Worm (Caenorhabditis elegans) whole organism, early embryonic: ENCODE results near the gene srg-57.

ENCODE experiments used
- B0310.2 ChIP-seq: sonication (generic microtip); optimal IDR thresholded peaks from 2 replicates; lab custom pipeline; 2016; ENCODE audit warnings: mild to moderate bottlenecking, missing genetic modification characterization, missing compliant biosample characterization
- F13C5.2 ChIP-seq: sonication (generic microtip); optimal IDR thresholded peaks from 2 replicates; lab custom pipeline; 2017; ENCODE audit warnings: mild to moderate bottlenecking, missing genetic modification characterization, inconsistent platforms, missing compliant biosample characterization
- ama-1 ChIP-seq: fragments of 150-350 bp; optimal IDR thresholded peaks from 2 replicates; lab custom pipeline; 2014
- ceh-13 ChIP-seq: fragments of 200-800 bp; sonication (Bioruptor generic); optimal IDR thresholded peaks from 2 replicates; lab custom pipeline; 2018; ENCODE audit warnings: mild to moderate bottlenecking, missing genetic modification characterization, missing compliant biosample characterization
- ets-7 ChIP-seq: sonication (generic microtip); optimal IDR thresholded peaks from 2 replicates; lab custom pipeline; 2016; ENCODE audit warnings: missing genotype, missing genetic modification characterization, missing compliant biosample characterization
- flt-1 ChIP-seq: fragments of 200-800 bp; sonication (Bioruptor generic); IDR thresholded peaks from 2 replicates; pipeline ENCODE4 v1.3.6; 2022; ENCODE audit warnings: missing genetic modification characterization, missing compliant biosample characterization
- hmg-4 ChIP-seq: fragments of 200-800 bp; sonication (Bioruptor generic); optimal IDR thresholded peaks from 2 replicates; lab custom pipeline; 2018; ENCODE audit warnings: mild to moderate bottlenecking, missing genetic modification characterization, missing compliant biosample characterization
- hnd-1 ChIP-seq: sonication (generic microtip); optimal IDR thresholded peaks from 2 replicates; lab custom pipeline; 2016; ENCODE audit warnings: missing genetic modification characterization, missing compliant biosample characterization
- pes-1 ChIP-seq: fragments of 200-800 bp; sonication (Bioruptor generic); IDR thresholded peaks from 2 replicates; pipeline ENCODE4 v1.3.6; 2022; ENCODE audit warnings: missing genetic modification reagents, missing genetic modification characterization, missing compliant biosample characterization
- sea-1 ChIP-seq: fragments of 200-800 bp; sonication (Bioruptor generic); conservative IDR thresholded peaks from 2 replicates; pipeline ENCODE4 v1.3.6; 2022; ENCODE audit warnings: missing genetic modification characterization, missing compliant biosample characterization
- tbx-37 ChIP-seq: fragments of 200-800 bp; sonication (Bioruptor generic); conservative IDR thresholded peaks from 2 replicates; pipeline ENCODE4 v1.3.6; 2022; ENCODE audit warnings: missing genetic modification reagents, missing genetic modification characterization, missing compliant biosample characterization

ce11 chrV:2695935-2696334 is 38.3 kb downstream of the srg-57 start, which contains the start of gene Y45G12B.3:
- no peak for TF ChIP-seq B0310.2 (tag; lab: Kevin White, UChicago)
- TF ChIP-seq flt-1 (GFP tag; lab: Robert Waterston, UW), result no peak
- no peak for TF ChIP-seq ama-1 (lab: Kevin White, UChicago)
- no peak for TF ChIP-seq ets-7
- no peak for TF ChIP-seq tbx-37 (GFP tag; lab: Robert Waterston, UW)
- no peak for TF ChIP-seq pes-1 (GFP tag; lab: Robert Waterston, UW)
- no peak for TF ChIP-seq F13C5.2
- no peak for TF ChIP-seq hnd-1 (tag; lab: Kevin White, UChicago)
- no peak for TF ChIP-seq sea-1 (GFP tag; lab: Robert Waterston, UW)
- no peak for TF ChIP-seq hmg-4 (GFP tag; lab: Kevin White, UChicago)
- no peak for TF ChIP-seq ceh-13 (GFP tag; lab: Kevin White, UChicago)
